Worm (Caenorhabditis elegans) whole organism, early embryonic: ENCODE results near the gene dao-4.

Experiments
- B0310.2 ChIP-seq: sonication (generic microtip); optimal IDR thresholded peaks from 2 replicates; lab custom pipeline; 2016; ENCODE audit warnings: mild to moderate bottlenecking, missing genetic modification characterization, missing compliant biosample characterization
- F13C5.2 ChIP-seq: sonication (generic microtip); optimal IDR thresholded peaks from 2 replicates; lab custom pipeline; 2017; ENCODE audit warnings: mild to moderate bottlenecking, missing genetic modification characterization, inconsistent platforms, missing compliant biosample characterization
- aly-1 ChIP-seq: sonication (generic microtip); optimal IDR thresholded peaks from 2 replicates; lab custom pipeline; 2016; ENCODE audit warnings: missing genetic modification characterization, missing compliant biosample characterization
- ama-1 ChIP-seq: fragments of 150-350 bp; optimal IDR thresholded peaks from 2 replicates; lab custom pipeline; 2014
- ceh-13 ChIP-seq: fragments of 200-800 bp; sonication (Bioruptor generic); optimal IDR thresholded peaks from 2 replicates; lab custom pipeline; 2018; ENCODE audit warnings: mild to moderate bottlenecking, missing genetic modification characterization, missing compliant biosample characterization
- ceh-36 ChIP-seq: sonication (generic microtip); optimal IDR thresholded peaks from 2 replicates; lab custom pipeline; 2016; ENCODE audit warnings: missing genetic modification characterization, inconsistent platforms, missing compliant biosample characterization
- ets-7 ChIP-seq: sonication (generic microtip); optimal IDR thresholded peaks from 2 replicates; lab custom pipeline; 2016; ENCODE audit warnings: missing genotype, missing genetic modification characterization, missing compliant biosample characterization
- flt-1 ChIP-seq: fragments of 200-800 bp; sonication (Bioruptor generic); IDR thresholded peaks from 2 replicates; pipeline ENCODE4 v1.3.6; 2022; ENCODE audit warnings: missing genetic modification characterization, missing compliant biosample characterization
- hmbx-1 ChIP-seq: sonication (generic microtip); optimal IDR thresholded peaks from 2 replicates; lab custom pipeline; 2016; ENCODE audit warnings: mild to moderate bottlenecking, missing genetic modification characterization, missing compliant biosample characterization
- hmg-4 ChIP-seq: fragments of 200-800 bp; sonication (Bioruptor generic); optimal IDR thresholded peaks from 2 replicates; lab custom pipeline; 2018; ENCODE audit warnings: mild to moderate bottlenecking, missing genetic modification characterization, missing compliant biosample characterization
- hnd-1 ChIP-seq: sonication (generic microtip); optimal IDR thresholded peaks from 2 replicates; lab custom pipeline; 2016; ENCODE audit warnings: missing genetic modification characterization, missing compliant biosample characterization
- pes-1 ChIP-seq: fragments of 200-800 bp; sonication (Bioruptor generic); IDR thresholded peaks from 2 replicates; pipeline ENCODE4 v1.3.6; 2022; ENCODE audit warnings: missing genetic modification reagents, missing genetic modification characterization, missing compliant biosample characterization
- scrt-1 ChIP-seq: fragments of 200-800 bp; sonication (Bioruptor generic); IDR thresholded peaks from 2 replicates; pipeline ENCODE4 v1.3.6; 2022; ENCODE audit warnings: missing genetic modification characterization, missing compliant biosample characterization
- sea-1 ChIP-seq: fragments of 200-800 bp; sonication (Bioruptor generic); conservative IDR thresholded peaks from 2 replicates; pipeline ENCODE4 v1.3.6; 2022; ENCODE audit warnings: missing genetic modification characterization, missing compliant biosample characterization
- tbx-11 ChIP-seq: fragments of 200-800 bp; sonication (Bioruptor generic); IDR thresholded peaks from 2 replicates; pipeline ENCODE4 v1.3.6; 2022; ENCODE audit warnings: missing genetic modification characterization, missing compliant biosample characterization
- tbx-37 ChIP-seq: fragments of 200-800 bp; sonication (Bioruptor generic); conservative IDR thresholded peaks from 2 replicates; pipeline ENCODE4 v1.3.6; 2022; ENCODE audit warnings: missing genetic modification reagents, missing genetic modification characterization, missing compliant biosample characterization
- tra-4 ChIP-seq: sonication (generic microtip); optimal IDR thresholded peaks from 2 replicates; lab custom pipeline; 2017; ENCODE audit warnings: missing genetic modification characterization, missing compliant biosample characterization

Gene dao-4

ce11 chrX:10074988-10075387, at the start of gene dao-4:
dao-4 (plus strand) TSS chrX:10075288.
- no peak for TF ChIP-seq scrt-1
- TF ChIP-seq tbx-37 (GFP tag; lab: Robert Waterston, UW) = no peak
- TF ChIP-seq ceh-36 (tag; lab: Kevin White, UChicago) = no peak

ce11 chrX:10026347-10026746, 48.7 kb upstream of the dao-4 start:
- TF ChIP-seq F13C5.2 (tag; lab: Kevin White, UChicago) (no peak), hmbx-1 (no peak), hmg-4 (no peak), ets-7 (no peak), ama-1 (lab: Kevin White, UChicago) (no peak), tra-4 (tag; lab: Kevin White, UChicago) (no peak), tbx-11 (GFP tag; lab: Robert Waterston, UW) (no peak), scrt-1 (no peak), sea-1 (GFP tag; lab: Robert Waterston, UW) (no peak), aly-1 (tag; lab: Kevin White, UChicago) (no peak)

- TF ChIP-seq hmg-4 (no peak), aly-1 (tag; lab: Kevin White, UChicago) (no peak), sea-1 (GFP tag; lab: Robert Waterston, UW) (no peak), hmbx-1 (no peak), tbx-11 (GFP tag; lab: Robert Waterston, UW) (no peak), ceh-13 (GFP tag; lab: Kevin White, UChicago) (no peak), tra-4 (tag; lab: Kevin White, UChicago) (no peak), F13C5.2 (tag; lab: Kevin White, UChicago) (no peak)
These were observed 47.5 kb upstream of the dao-4 start, which contains the start of gene mkk-4 for ce11 chrX:10027556-10027955. mkk-4 (plus strand) TSS chrX:10027856.

ce11 chrX:10030836-10031235, 44.3 kb upstream of the dao-4 start, which contains the start of gene sek-6:
sek-6 (plus strand) TSS chrX:10031150.
- TF ChIP-seq pes-1 (GFP tag; lab: Robert Waterston, UW) (no peak), ceh-13 (GFP tag; lab: Kevin White, UChicago) (no peak), hmbx-1 (no peak)

ce11 chrX:10044473-10044872, 30.6 kb upstream of the dao-4 start:
- TF ChIP-seq F13C5.2 (tag; lab: Kevin White, UChicago) (no peak), tra-4 (tag; lab: Kevin White, UChicago) (no peak), ama-1 (lab: Kevin White, UChicago) (no peak), B0310.2 (tag; lab: Kevin White, UChicago) (no peak), ceh-36 (tag; lab: Kevin White, UChicago) (no peak)

ce11 chrX:10047325-10047724, 27.8 kb upstream of the dao-4 start, which contains the start of gene ZC374.2:
ZC374.2 (minus strand) TSS chrX:10047425.
- TF ChIP-seq pes-1 (GFP tag; lab: Robert Waterston, UW) (no peak), sea-1 (GFP tag; lab: Robert Waterston, UW) (no peak), tra-4 (tag; lab: Kevin White, UChicago) (no peak), tbx-11 (GFP tag; lab: Robert Waterston, UW) (no peak), ets-7 (no peak), tbx-37 (GFP tag; lab: Robert Waterston, UW) (no peak), B0310.2 (tag; lab: Kevin White, UChicago) (no peak), scrt-1 (no peak), hmbx-1 (no peak), F13C5.2 (tag; lab: Kevin White, UChicago) (no peak), hnd-1 (tag; lab: Kevin White, UChicago) (no peak), hmg-4 (no peak), ceh-36 (tag; lab: Kevin White, UChicago) (no peak), flt-1 (GFP tag; lab: Robert Waterston, UW) (no peak), aly-1 (tag; lab: Kevin White, UChicago) (no peak), ceh-13 (GFP tag; lab: Kevin White, UChicago) (no peak), ama-1 (lab: Kevin White, UChicago) (no peak)

ce11 chrX:10049160-10049559, 25.9 kb upstream of the dao-4 start, which contains the start of gene gnrr-3:
gnrr-3 (plus strand) TSS chrX:10049460.
- TF ChIP-seq sea-1 (GFP tag; lab: Robert Waterston, UW) (no peak), F13C5.2 (tag; lab: Kevin White, UChicago) (no peak), hmg-4 (no peak), ceh-13 (GFP tag; lab: Kevin White, UChicago) (no peak), flt-1 (GFP tag; lab: Robert Waterston, UW) (no peak), ama-1 (lab: Kevin White, UChicago) (no peak), tbx-11 (GFP tag; lab: Robert Waterston, UW) (no peak), tra-4 (tag; lab: Kevin White, UChicago) (no peak), hnd-1 (tag; lab: Kevin White, UChicago) (no peak), tbx-37 (GFP tag; lab: Robert Waterston, UW) (no peak), scrt-1 (no peak), ceh-36 (tag; lab: Kevin White, UChicago) (no peak), B0310.2 (tag; lab: Kevin White, UChicago) (no peak), ets-7 (no peak)

- no peak for TF ChIP-seq tbx-11 (GFP tag; lab: Robert Waterston, UW)
- TF ChIP-seq hmbx-1 = no peak
- TF ChIP-seq sea-1 (GFP tag; lab: Robert Waterston, UW) = no peak
- no peak for TF ChIP-seq flt-1 (GFP tag; lab: Robert Waterston, UW)
- no peak for TF ChIP-seq B0310.2 (tag; lab: Kevin White, UChicago)
These were observed 23.5 kb upstream of the dao-4 start for ce11 chrX:10051625-10052024.
